Worm (Caenorhabditis elegans): ENCODE results near the gene asm-1.
A peak's percentile ranks its signal among the peaks of the same experiment; 100 is the strongest.

The asm-1 gene

ce11 chrII:6941520-6941919, 31.6 kb downstream of the asm-1 start:
- peak; percentile 90 for TF ChIP-seq ces-1 (GFP tag; optimal IDR thresholded peaks at IDR 0.05)
- TF ChIP-seq nhr-76 (tag; optimal IDR thresholded peaks at IDR 0.05), result no peak

- TF ChIP-seq ztf-11 (tag; optimal IDR thresholded peaks at IDR 0.05) (no peak), pha-4 (tag; optimal IDR thresholded peaks at IDR 0.05) (peak; percentile 31), ceh-83 (GFP tag; optimal IDR thresholded peaks at IDR 0.05) (peak; percentile 50), unc-62 (GFP tag; optimal IDR thresholded peaks at IDR 0.05) (no peak), cnd-1 (tag; optimal IDR thresholded peaks at IDR 0.05) (peak; percentile 56), unc-120 (tag; optimal IDR thresholded peaks at IDR 0.05; ENCODE audit: poor library complexity, severe bottlenecking) (peak; percentile 90), mep-1 (tag; optimal IDR thresholded peaks at IDR 0.05) (peak; percentile 32), mls-2 (tag; optimal IDR thresholded peaks at IDR 0.05) (peak; percentile 58), ces-1 (GFP tag; optimal IDR thresholded peaks at IDR 0.05) (peak; percentile 26), sptf-1 (tag; optimal IDR thresholded peaks at IDR 0.05) (peak; percentile 39), hlh-1 (tag; optimal IDR thresholded peaks at IDR 0.05) (peak; percentile 4), nhr-2 (tag; optimal IDR thresholded peaks at IDR 0.05) (peak; percentile 73), M03D4.4 (tag; optimal IDR thresholded peaks at IDR 0.05) (peak; percentile 38), elt-3 (tag; optimal IDR thresholded peaks at IDR 0.05) (no peak)
Observed at ce11 chrII:6943299-6944051, 33.6 kb downstream of the asm-1 start.

ce11 chrII:6951250-6951806, 41.5 kb downstream of the asm-1 start, which contains the start of the genes malt-1 and ceh-38:
malt-1 (minus strand) TSS chrII:6951300.
ceh-38 (plus strand) TSS chrII:6951526.
- TF ChIP-seq unc-120 (tag; optimal IDR thresholded peaks at IDR 0.05; ENCODE audit: poor library complexity, severe bottlenecking) (peak; percentile 86), nhr-76 (tag; optimal IDR thresholded peaks at IDR 0.05) (no peak), cnd-1 (tag; optimal IDR thresholded peaks at IDR 0.05) (peak; percentile 59), mls-2 (tag; optimal IDR thresholded peaks at IDR 0.05) (peak; percentile 61), tbx-8 (GFP tag; optimal IDR thresholded peaks at IDR 0.05) (no peak), ceh-43 (GFP tag; optimal IDR thresholded peaks at IDR 0.05) (no peak), lsy-2 (tag; optimal IDR thresholded peaks at IDR 0.05) (peak; percentile 90), ham-2 (GFP tag; optimal IDR thresholded peaks at IDR 0.05) (no peak), hlh-1 (tag; optimal IDR thresholded peaks at IDR 0.05) (peak; percentile 77), nhr-2 (tag; optimal IDR thresholded peaks at IDR 0.05) (peak; percentile 44), nhr-28 (tag; optimal IDR thresholded peaks at IDR 0.05) (peak; percentile 26), pha-4 (tag; optimal IDR thresholded peaks at IDR 0.05) (peak; percentile 94), mab-5 (tag; optimal IDR thresholded peaks at IDR 0.05) (peak; percentile 87), nhr-237 (tag; optimal IDR thresholded peaks at IDR 0.05) (peak; percentile 93), ztf-11 (tag; optimal IDR thresholded peaks at IDR 0.05) (peak; percentile 31), sem-2 (GFP tag; optimal IDR thresholded peaks at IDR 0.05) (peak; percentile 6), elt-1 (tag; optimal IDR thresholded peaks at IDR 0.05; ENCODE audit: borderline replicate concordance, insufficient read depth) (no peak), elt-3 (tag; optimal IDR thresholded peaks at IDR 0.05) (no peak), unc-39 (tag; optimal IDR thresholded peaks at IDR 0.05) (no peak), ces-1 (GFP tag; optimal IDR thresholded peaks at IDR 0.05) (peak; percentile 92), bed-3 (GFP tag; optimal IDR thresholded peaks at IDR 0.05) (no peak), nhr-12 (tag; optimal IDR thresholded peaks at IDR 0.05) (peak; percentile 21), sptf-1 (tag; optimal IDR thresholded peaks at IDR 0.05) (peak; percentile 66), ceh-39 (tag; optimal IDR thresholded peaks at IDR 0.05) (peak; percentile 95), M03D4.4 (tag; optimal IDR thresholded peaks at IDR 0.05) (peak; percentile 4), flh-1 (GFP tag; optimal IDR thresholded peaks at IDR 0.05) (no peak), zip-8 (tag; optimal IDR thresholded peaks at IDR 0.05) (no peak), snpc-4 (tag; optimal IDR thresholded peaks at IDR 0.05) (no peak), ceh-83 (GFP tag; optimal IDR thresholded peaks at IDR 0.05) (peak; percentile 34), lin-32 (GFP tag; optimal IDR thresholded peaks at IDR 0.05) (no peak), blmp-1 (tag; optimal IDR thresholded peaks at IDR 0.05) (no peak), mep-1 (tag; optimal IDR thresholded peaks at IDR 0.05) (peak; percentile 91), unc-62 (GFP tag; optimal IDR thresholded peaks at IDR 0.05) (peak; percentile 90), lin-13 (tag; optimal IDR thresholded peaks at IDR 0.05) (peak; percentile 37), drap-1 (GFP tag; optimal IDR thresholded peaks at IDR 0.05) (peak; percentile 66)

All from whole organism, mixed stage, embryonic.